Worm (Caenorhabditis elegans) whole organism, L4 larva: ENCODE measurements around the gene nhl-2.

Experiments used
- ama-1 ChIP-seq: fragments of 150-350 bp; optimal IDR thresholded peaks from 2 replicates; lab custom pipeline; 2014; ENCODE audit warnings: inconsistent platforms, mixed read lengths
- lin-39 ChIP-seq: fragments of 150-350 bp; optimal IDR thresholded peaks from 2 replicates; lab custom pipeline; 2014; ENCODE audit warnings: missing biosample characterization, missing genetic modification reagents, missing genetic modification characterization

DNA sequence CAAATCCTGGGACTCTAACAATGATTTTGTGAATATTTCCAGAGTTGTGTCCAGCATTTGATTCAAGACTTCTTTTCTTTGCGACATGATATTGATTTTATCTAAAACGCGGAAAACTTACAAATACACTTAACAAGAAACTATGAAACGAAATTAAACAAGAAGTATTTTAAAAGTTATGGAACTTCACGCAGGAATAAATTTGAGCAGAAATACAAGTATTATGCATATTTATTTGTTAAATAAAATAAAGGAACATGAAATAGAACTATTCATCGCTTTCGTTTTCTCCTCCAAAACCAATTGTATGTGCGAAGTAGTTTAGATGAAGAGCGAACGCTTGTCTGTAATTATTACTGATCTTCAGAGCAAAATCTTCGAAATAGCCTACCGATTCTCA, 4.9 kb upstream of the nhl-2 start, which contains the start of gene kbp-2:
- TF ChIP-seq lin-39 (tag; lab: Kevin White, UChicago), result no peak
- no peak for TF ChIP-seq ama-1 (lab: Kevin White, UChicago)
